Worm (Caenorhabditis elegans): Measurements from ENCODE around the gene F17C8.7.
"Not testable (repeated sequence)": the region's sequence is repeated elsewhere in the genome, so short reads cannot be mapped to it uniquely, and the experiment has no call there.

Gene F17C8.7

DNA sequence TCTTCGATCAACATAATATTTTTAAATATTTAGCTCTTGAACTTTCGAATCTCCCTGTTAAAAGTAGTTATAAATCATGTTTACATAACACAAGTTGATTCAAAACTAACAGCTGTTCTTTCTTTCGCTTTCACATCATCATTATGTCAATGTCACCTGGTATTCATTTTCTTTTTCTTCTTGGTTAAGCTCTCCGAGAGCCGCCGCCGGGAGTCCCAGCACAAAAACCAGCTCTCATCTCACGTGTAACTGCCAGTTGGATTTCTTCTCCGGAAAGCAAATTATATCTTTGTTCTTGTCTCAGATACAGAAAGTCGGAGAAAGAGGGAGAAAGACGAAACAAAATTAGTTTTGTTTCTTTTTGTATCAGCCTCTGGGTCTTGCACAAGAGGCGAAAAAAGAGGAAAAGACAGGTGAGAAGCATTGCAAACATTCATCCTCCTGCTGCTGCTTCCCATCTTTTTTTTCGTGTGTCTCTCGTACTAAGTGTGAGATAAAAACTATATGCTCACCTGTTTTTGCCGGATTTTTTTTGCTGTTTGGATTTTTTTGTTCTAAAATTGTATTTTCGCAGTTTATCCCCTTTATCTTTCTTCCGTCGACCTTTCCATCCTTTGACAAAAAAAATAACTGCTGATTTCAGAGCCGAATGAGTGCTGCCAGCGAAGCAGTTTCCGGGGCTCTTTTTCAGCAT lies 4.1 kb upstream of the F17C8.7 start, which contains the start of gene F17C8.3:
TSS of gene F17C8.3 (plus strand) at position 644 of the 694 bp plus-strand sequence.
- TF ChIP-seq cog-1 (tag; optimal IDR thresholded peaks at IDR 0.05) (no peak), ref-1 (GFP tag; conservative IDR thresholded peaks at IDR 0.05) (no peak), ztf-23 (GFP tag; IDR thresholded peaks at IDR 0.05) (no peak), tab-1 (GFP tag; IDR thresholded peaks at IDR 0.05) (no peak), med-1 (GFP tag; optimal IDR thresholded peaks at IDR 0.05; ENCODE audit: insufficient read depth) (no peak), klf-2 (GFP tag; conservative IDR thresholded peaks at IDR 0.05) (no peak), T22C8.4 (GFP tag; IDR thresholded peaks at IDR 0.05) (no peak), flt-1 (GFP tag; IDR thresholded peaks at IDR 0.05) (no peak), ztf-29 (GFP tag; IDR thresholded peaks at IDR 0.05) (no peak)

DNA sequence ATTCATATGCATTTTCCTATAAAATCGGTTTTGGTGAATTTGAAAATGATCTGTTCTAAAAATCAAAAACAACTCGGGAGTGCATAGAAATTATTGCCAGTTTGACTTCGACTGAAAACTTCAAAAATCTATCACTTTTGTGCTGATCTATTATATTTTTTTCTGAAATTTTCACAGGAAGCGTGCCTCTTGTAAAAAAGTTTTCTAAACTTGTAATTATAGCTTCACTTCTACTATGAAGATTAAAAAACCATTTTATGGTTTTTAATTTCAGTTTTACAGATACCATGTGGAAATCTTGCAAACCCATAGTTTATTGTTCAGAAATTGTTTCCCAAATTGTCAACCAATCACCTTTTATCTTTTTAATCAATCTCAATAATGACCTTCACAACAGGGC lies 1.5 kb upstream of the F17C8.7 start, which contains the start of gene F17C8.9:
TSS of gene F17C8.9 (plus strand) at position 301 of the 400 bp plus-strand sequence.
- TF ChIP-seq tab-1 (GFP tag; IDR thresholded peaks at IDR 0.05) (no peak), flt-1 (GFP tag; IDR thresholded peaks at IDR 0.05) (no peak), T22C8.4 (GFP tag; IDR thresholded peaks at IDR 0.05) (no peak)

DNA sequence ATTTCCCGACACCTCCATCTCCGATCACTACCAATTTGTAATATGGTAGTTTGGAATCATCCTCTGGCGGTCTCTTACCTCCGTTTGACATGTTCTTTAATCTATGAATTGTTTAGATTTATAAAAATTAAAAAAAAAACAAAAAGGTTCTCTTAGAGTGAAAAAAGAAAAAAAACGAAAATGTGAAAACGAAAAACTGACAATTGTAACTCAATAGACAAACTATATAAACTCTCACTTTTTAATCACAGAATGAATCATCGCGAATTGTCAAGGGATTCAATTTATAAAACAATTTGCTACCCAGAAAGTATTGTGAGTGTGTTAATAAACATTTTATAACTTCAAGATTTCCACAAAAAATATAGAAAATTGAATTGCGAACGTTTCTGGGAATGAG lies 4.4 kb downstream of the F17C8.7 start, which contains the start of gene ras-2:
TSS of gene ras-2 (minus strand) at position 101 of the 400 bp plus-strand sequence.
- TF ChIP-seq klf-2 (GFP tag; conservative IDR thresholded peaks at IDR 0.05): no peak
- no peak for TF ChIP-seq tab-1 (GFP tag; IDR thresholded peaks at IDR 0.05)
- TF ChIP-seq T22C8.4 (GFP tag; IDR thresholded peaks at IDR 0.05): no peak
- no peak for TF ChIP-seq flt-1 (GFP tag; IDR thresholded peaks at IDR 0.05)
- no peak for TF ChIP-seq med-1 (GFP tag; optimal IDR thresholded peaks at IDR 0.05; ENCODE audit: insufficient read depth)
- no peak for TF ChIP-seq cog-1 (tag; optimal IDR thresholded peaks at IDR 0.05)
- TF ChIP-seq ref-1 (GFP tag; conservative IDR thresholded peaks at IDR 0.05): no peak

DNA sequence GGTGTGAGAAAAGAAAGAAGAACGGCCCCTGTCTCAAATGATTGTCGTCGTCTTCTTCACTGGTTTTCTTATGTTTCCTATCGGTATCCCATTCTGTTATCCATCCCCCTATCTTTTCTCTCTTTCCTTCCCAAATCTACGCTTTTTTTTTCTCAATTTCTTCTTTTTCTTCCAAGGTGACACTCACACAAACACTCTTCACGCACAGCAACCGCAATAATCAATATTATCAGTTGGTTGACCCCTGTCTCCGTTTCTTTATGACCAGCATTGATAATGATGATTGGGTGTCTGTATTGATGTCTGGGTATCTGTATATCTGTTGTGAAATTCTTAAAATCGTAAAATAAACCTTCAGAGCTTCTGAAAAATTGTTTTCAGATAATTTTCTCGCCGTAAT lies 5.3 kb downstream of the F17C8.7 start:
- TF ChIP-seq cog-1 (tag; optimal IDR thresholded peaks at IDR 0.05): no peak
- no peak for TF ChIP-seq ref-1 (GFP tag; conservative IDR thresholded peaks at IDR 0.05)
- TF ChIP-seq flt-1 (GFP tag; IDR thresholded peaks at IDR 0.05): no peak
- TF ChIP-seq klf-2 (GFP tag; conservative IDR thresholded peaks at IDR 0.05): no peak

DNA sequence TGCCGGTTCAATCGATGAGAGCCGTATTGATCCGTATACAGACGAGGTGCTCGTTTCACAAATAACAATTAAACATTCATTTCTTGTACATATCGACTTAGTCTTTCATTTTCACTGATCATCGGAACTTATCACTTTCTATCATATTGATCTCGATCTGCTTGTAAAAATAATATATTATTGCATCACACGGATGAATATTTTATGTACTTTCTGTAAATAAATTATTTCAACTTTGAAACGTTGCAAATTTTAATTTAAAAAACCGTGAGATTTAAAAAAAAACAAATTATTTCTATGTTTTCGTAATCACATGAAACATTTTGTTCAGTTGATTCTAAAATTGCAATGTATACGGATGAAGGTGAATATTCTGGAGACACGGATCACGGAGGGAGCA lies 7.1 kb downstream of the F17C8.7 start, which contains the start of gene twk-6:
TSS of gene twk-6 (plus strand) at position 301 of the 400 bp plus-strand sequence.
- not testable (repeated sequence) for TF ChIP-seq ztf-23 (GFP tag; IDR thresholded peaks at IDR 0.05); cog-1 (tag; optimal IDR thresholded peaks at IDR 0.05); klf-2 (GFP tag; conservative IDR thresholded peaks at IDR 0.05)

DNA sequence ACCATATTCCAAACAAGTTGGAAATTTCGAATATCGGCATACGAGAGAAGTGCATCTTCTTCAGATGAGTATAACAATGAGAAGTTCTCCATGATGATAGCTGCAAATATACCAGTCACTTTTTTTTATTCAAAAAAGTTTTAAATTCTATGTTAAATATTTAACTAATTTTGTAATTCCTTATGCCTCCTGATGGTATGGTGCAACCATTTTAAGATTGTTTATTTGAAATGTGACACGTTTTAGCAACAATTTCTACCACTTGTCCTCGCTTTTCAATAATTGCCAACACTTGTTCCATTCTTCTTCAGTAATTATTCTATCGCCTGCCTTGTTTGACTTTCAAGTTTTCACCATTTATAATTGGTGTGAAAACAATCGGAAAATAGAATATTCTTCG lies 10.4 kb downstream of the F17C8.7 start, which contains the start of gene F17C8.6:
TSS of gene F17C8.6 (minus strand) at position 101 of the 400 bp plus-strand sequence.
- TF ChIP-seq T22C8.4 (GFP tag; IDR thresholded peaks at IDR 0.05): no peak

DNA sequence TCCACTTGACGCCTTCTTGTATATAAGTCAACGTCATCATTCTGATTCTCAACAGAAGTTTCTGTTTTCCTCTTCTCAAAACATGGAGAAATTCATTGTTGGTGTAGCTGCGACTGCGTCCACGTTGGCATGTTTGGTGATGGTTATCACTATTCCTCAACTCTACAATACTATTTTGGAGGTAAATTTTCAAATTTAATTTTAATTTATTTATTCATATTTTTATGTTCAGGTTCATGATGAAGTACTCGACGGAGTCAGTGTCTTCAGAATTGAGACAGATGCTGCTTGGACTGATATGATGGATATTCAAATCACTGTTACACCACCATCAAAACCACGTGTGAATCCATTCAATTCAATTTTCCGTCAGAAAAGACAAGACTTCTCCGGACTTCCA lies 12.6 kb downstream of the F17C8.7 start, which contains the start of gene col-89:
TSS of gene col-89 (plus strand) at position 19 of the 400 bp plus-strand sequence.
- no peak for TF ChIP-seq klf-2 (GFP tag; conservative IDR thresholded peaks at IDR 0.05)
- no peak for TF ChIP-seq flt-1 (GFP tag; IDR thresholded peaks at IDR 0.05)
- no peak for TF ChIP-seq ztf-23 (GFP tag; IDR thresholded peaks at IDR 0.05)
- no peak for TF ChIP-seq T22C8.4 (GFP tag; IDR thresholded peaks at IDR 0.05)
- no peak for TF ChIP-seq ztf-29 (GFP tag; IDR thresholded peaks at IDR 0.05)
- no peak for TF ChIP-seq ref-1 (GFP tag; conservative IDR thresholded peaks at IDR 0.05)
- TF ChIP-seq tab-1 (GFP tag; IDR thresholded peaks at IDR 0.05): no peak
- no peak for TF ChIP-seq cog-1 (tag; optimal IDR thresholded peaks at IDR 0.05)
- no peak for TF ChIP-seq med-1 (GFP tag; optimal IDR thresholded peaks at IDR 0.05; ENCODE audit: insufficient read depth)

DNA sequence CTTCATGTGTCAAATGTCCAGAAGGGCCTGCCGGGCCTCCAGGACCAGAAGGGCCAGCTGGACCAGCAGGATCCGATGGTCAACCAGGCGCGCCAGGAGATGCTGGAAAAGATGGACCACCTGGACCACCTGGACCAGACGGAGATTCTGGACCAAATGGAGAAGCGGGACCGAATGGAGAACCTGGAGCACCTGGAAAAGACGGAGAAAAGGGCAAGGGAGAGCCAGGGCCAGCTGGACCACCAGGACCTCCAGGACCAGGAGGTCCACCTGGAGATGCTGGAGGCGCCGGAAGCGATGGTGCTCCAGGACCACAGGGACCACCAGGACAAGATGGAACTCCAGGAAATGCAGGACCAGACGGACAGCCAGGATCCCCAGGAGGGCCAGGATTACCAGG lies 13.1 kb downstream of the F17C8.7 start:
- TF ChIP-seq med-1 (GFP tag; optimal IDR thresholded peaks at IDR 0.05; ENCODE audit: insufficient read depth) (no peak), klf-2 (GFP tag; conservative IDR thresholded peaks at IDR 0.05) (0 out of 2 replicates have a peak, but pooled peaks have one; percentile 5), ztf-29 (GFP tag; IDR thresholded peaks at IDR 0.05) (no peak), cog-1 (tag; optimal IDR thresholded peaks at IDR 0.05) (no peak)

DNA sequence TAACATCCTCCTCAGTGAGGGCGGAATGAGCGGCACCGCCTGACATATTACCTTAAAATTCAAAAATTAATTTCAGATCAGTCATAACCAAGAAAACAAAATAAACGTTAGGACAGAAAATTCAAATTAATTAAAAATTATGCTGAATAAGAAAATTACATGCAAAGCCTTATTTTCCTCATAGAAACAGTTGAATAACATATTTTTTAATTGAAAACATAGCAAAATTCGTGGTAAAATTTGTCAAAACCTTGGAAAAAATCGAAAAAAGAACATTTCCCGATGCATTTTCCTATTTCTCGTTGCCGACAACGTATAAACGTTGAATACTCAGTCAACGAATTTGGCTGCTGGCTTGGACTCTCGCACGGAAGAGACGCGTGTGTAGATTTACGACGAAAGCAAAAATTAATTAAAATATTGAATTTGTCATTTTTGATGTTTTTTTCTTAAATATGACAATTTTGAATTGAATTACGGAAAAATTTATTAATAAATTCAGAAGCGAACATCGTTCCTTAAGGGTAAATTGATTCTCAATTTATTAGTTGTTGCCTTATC lies 18.5 kb downstream of the F17C8.7 start, which contains the start of the genes rps-0 and rbg-3:
TSS of gene rps-0 (minus strand) at position 51 of the 561 bp plus-strand sequence.
TSS of gene rbg-3 (plus strand) at position 424 of the 561 bp plus-strand sequence.
- TF ChIP-seq ztf-29 (GFP tag; IDR thresholded peaks at IDR 0.05) (0 out of 2 replicates have a peak, but pooled peaks have one; percentile 21), cog-1 (tag; optimal IDR thresholded peaks at IDR 0.05) (peak; percentile 41), flt-1 (GFP tag; IDR thresholded peaks at IDR 0.05) (no peak), ztf-23 (GFP tag; IDR thresholded peaks at IDR 0.05) (peak; percentile 71; the same call in 1 of the 2 replicates), med-1 (GFP tag; optimal IDR thresholded peaks at IDR 0.05; ENCODE audit: insufficient read depth) (no peak)

DNA sequence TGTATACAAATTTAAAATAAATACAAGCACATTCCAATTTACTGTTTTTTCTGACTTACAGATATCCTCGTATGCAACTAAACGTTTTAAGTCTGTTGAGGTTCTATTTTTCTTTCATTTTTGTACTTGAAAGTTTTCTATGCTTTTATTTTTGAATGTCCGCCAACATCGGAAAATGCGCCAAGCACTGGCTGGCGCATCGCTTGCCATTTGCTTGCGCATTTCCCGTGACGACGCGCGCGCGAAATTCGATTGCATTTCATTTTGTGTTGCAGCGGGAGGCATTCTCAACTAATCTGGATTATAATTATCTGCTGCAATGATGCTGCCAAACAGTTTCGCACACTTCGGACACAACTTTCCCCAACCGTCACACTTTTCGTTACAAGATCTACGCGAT lies 21.4 kb downstream of the F17C8.7 start, which contains the start of gene fbxl-2:
TSS of gene fbxl-2 (plus strand) at position 278 of the 400 bp plus-strand sequence.
- TF ChIP-seq cog-1 (tag; optimal IDR thresholded peaks at IDR 0.05) (peak; percentile 81), T22C8.4 (GFP tag; IDR thresholded peaks at IDR 0.05) (peak; percentile 72), flt-1 (GFP tag; IDR thresholded peaks at IDR 0.05) (peak; percentile 87), ztf-29 (GFP tag; IDR thresholded peaks at IDR 0.05) (peak; percentile 66), tab-1 (GFP tag; IDR thresholded peaks at IDR 0.05) (peak; percentile 86), med-1 (GFP tag; optimal IDR thresholded peaks at IDR 0.05; ENCODE audit: insufficient read depth) (peak; percentile 39), ztf-23 (GFP tag; IDR thresholded peaks at IDR 0.05) (peak; percentile 86), ref-1 (GFP tag; conservative IDR thresholded peaks at IDR 0.05) (0 out of 2 replicates have a peak, but pooled peaks have one; percentile 35), klf-2 (GFP tag; conservative IDR thresholded peaks at IDR 0.05) (peak; percentile 77; the same call in 1 of the 2 replicates)

All from whole organism, midembryonic.